Fruit fly (Drosophila melanogaster): Measurements from ENCODE around the gene Pomp.

The Pomp gene

dm6 chr2L:20801801-20802200, 14.3 kb downstream of the Pomp start (continued):
- TF ChIP-seq CG1233 (GFP tag; optimal IDR thresholded peaks at IDR 0.05) (no peak), H15 (GFP tag; IDR thresholded peaks at IDR 0.05) (no peak), CG10462 (GFP tag; optimal IDR thresholded peaks at IDR 0.05) (no peak), CG11456 (GFP tag; IDR thresholded peaks at IDR 0.05) (peak; percentile 46; the same call in 2 of the 3 replicates), Ptx1 (GFP tag; IDR thresholded peaks at IDR 0.05) (peak; percentile 7; the same call in 1 of the 2 replicates), tin (GFP tag; optimal IDR thresholded peaks at IDR 0.05) (no peak), CG7556 (GFP tag; optimal IDR thresholded peaks at IDR 0.05) (no peak), CG32532 (GFP tag; IDR thresholded peaks at IDR 0.05) (0 out of 2 replicates have a peak, but pooled peaks have one; percentile 5), dysf (GFP tag; IDR thresholded peaks at IDR 0.05) (no peak), CG12071 (GFP tag; optimal IDR thresholded peaks at IDR 0.05) (no peak), HmgZ (tag; optimal IDR thresholded peaks at IDR 0.05) (peak; percentile 1), unc-4 (GFP tag; IDR thresholded peaks at IDR 0.05; ENCODE audit: partially characterized antibody) (no peak), CG32767 (GFP tag; IDR thresholded peaks at IDR 0.05) (no peak), CG4854 (GFP tag; optimal IDR thresholded peaks at IDR 0.05) (no peak), fu2 (GFP tag; optimal IDR thresholded peaks at IDR 0.05) (no peak), NFAT (GFP tag; IDR thresholded peaks at IDR 0.05) (peak; percentile 47; the same call in 1 of the 2 replicates), Taf1 (GFP tag; IDR thresholded peaks at IDR 0.05) (0 out of 2 replicates have a peak, but pooled peaks have one; percentile 8), CG10543 (GFP tag; optimal IDR thresholded peaks at IDR 0.05) (peak; percentile 3), wdn (GFP tag; IDR thresholded peaks at IDR 0.05) (0 out of 2 replicates have a peak, but pooled peaks have one; percentile 26), Hmr (GFP tag; optimal IDR thresholded peaks at IDR 0.05) (peak; percentile 10), CG15011 (GFP tag; optimal IDR thresholded peaks at IDR 0.05) (no peak), CG8388 (GFP tag; optimal IDR thresholded peaks at IDR 0.05) (no peak), grn (GFP tag; optimal IDR thresholded peaks at IDR 0.05) (no peak), Dp (GFP tag; optimal IDR thresholded peaks at IDR 0.05) (no peak), Doc3 (GFP tag; IDR thresholded peaks at IDR 0.05; ENCODE audit: partially characterized antibody) (no peak), Asciz (GFP tag; optimal IDR thresholded peaks at IDR 0.05) (no peak), CG6689 (GFP tag; IDR thresholded peaks at IDR 0.05) (peak; percentile 65), grau (tag; optimal IDR thresholded peaks at IDR 0.05) (no peak), MBD-R2 (GFP tag; IDR thresholded peaks at IDR 0.05) (0 out of 2 replicates have a peak, but pooled peaks have one; percentile 14), HLH54F (GFP tag; optimal IDR thresholded peaks at IDR 0.05) (no peak), CG9817 (tag; optimal IDR thresholded peaks at IDR 0.05) (no peak), ac (GFP tag; optimal IDR thresholded peaks at IDR 0.05) (no peak), Doc2 (GFP tag; IDR thresholded peaks at IDR 0.05) (no peak), Atf3 (GFP tag; optimal IDR thresholded peaks at IDR 0.05) (no peak), Oli (tag; optimal IDR thresholded peaks at IDR 0.05) (no peak), CG9215 (GFP tag; IDR thresholded peaks at IDR 0.05) (0 out of 2 replicates have a peak, but pooled peaks have one; percentile 25), CG13775 (GFP tag; optimal IDR thresholded peaks at IDR 0.05) (no peak), Sox100B (GFP tag; optimal IDR thresholded peaks at IDR 0.05) (no peak), crol (GFP tag; IDR thresholded peaks at IDR 0.05) (peak; percentile 71), Med (GFP tag) (peak; percentile 53), Gsc (GFP tag; IDR thresholded peaks at IDR 0.05) (no peak), CG31441 (GFP tag; IDR thresholded peaks at IDR 0.05) (no peak), CG13894 (tag; optimal IDR thresholded peaks at IDR 0.05) (peak; percentile 7), knrl (GFP tag; IDR thresholded peaks at IDR 0.05; ENCODE audit: partially characterized antibody) (no peak), lov (optimal IDR thresholded peaks at IDR 0.05) (no peak), lov (GFP tag; IDR thresholded peaks at IDR 0.05) (no peak), emc (GFP tag; optimal IDR thresholded peaks at IDR 0.05) (no peak), C15 (GFP tag; IDR thresholded peaks at IDR 0.05) (no peak), CG3163 (GFP tag; optimal IDR thresholded peaks at IDR 0.05) (no peak), Kr (GFP tag; optimal IDR thresholded peaks at IDR 0.05) (no peak), so (GFP tag; IDR thresholded peaks at IDR 0.05) (0 out of 3 replicates have a peak, but pooled peaks have one; percentile 22), CG10979 (tag; optimal IDR thresholded peaks at IDR 0.05) (no peak)
